Fruit fly (Drosophila melanogaster): Measurements from ENCODE around the gene Sulf1.

DNA sequence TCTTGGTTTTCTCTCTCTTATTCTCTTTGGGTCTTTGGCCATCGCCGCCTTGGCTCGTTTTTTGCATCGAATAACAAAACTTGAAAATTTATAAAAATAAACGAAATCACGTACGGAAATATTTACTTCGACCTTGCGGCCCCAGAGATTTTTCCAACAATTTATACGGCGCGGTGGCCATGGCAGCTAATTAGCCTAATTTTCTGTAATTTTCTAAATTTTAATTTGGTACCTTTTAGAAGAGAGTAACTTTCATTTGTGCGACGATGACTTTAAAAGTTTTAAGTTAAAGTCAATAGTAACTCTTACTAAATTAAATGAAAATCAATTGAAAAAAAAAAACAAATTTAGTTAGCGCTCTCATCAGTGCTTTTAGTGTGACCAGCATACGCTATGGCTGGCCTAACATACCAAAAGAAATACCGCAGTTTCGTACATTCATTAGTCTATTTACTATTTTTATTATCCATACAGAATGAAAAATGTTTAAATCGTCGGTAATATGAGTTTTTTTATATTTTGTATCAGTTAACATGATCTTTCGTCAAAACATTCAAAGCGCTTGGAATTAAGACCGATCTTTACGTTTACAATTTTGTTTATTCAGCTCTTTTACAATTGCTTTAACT is 65.8 kb downstream of the Sulf1 start:
- TF ChIP-seq Hr96 (GFP tag; optimal IDR thresholded peaks at IDR 0.05) (no peak), CG7101 (tag; optimal IDR thresholded peaks at IDR 0.05) (no peak), cic (GFP tag; optimal IDR thresholded peaks at IDR 0.05) (no peak), CG7045 (GFP tag; optimal IDR thresholded peaks at IDR 0.05) (no peak), kay (GFP tag; ENCODE audit: borderline replicate concordance) (peak; percentile 85), CG33017 (tag; optimal IDR thresholded peaks at IDR 0.05) (no peak), toe (GFP tag; optimal IDR thresholded peaks at IDR 0.05) (no peak), tj (GFP tag; optimal IDR thresholded peaks at IDR 0.05) (peak; percentile 60), ovo (GFP tag; optimal IDR thresholded peaks at IDR 0.05) (no peak), pad (GFP tag; optimal IDR thresholded peaks at IDR 0.05) (no peak), bab1 (GFP tag; optimal IDR thresholded peaks at IDR 0.05) (no peak)

Data from whole organism, adult.